Worm (Caenorhabditis elegans) whole organism, young adult: ENCODE data around the gene F15B9.10.
A peak's percentile ranks its signal among the peaks of the same experiment; 100 is the strongest.

Experiments
- F23B12.7 ChIP-seq: sonication (generic microtip); optimal IDR thresholded peaks from 2 replicates; lab custom pipeline; 2017; ENCODE audit warnings: missing genetic modification characterization, mild to moderate bottlenecking, missing compliant biosample characterization, antibody characterized with exemption, moderate library complexity; ENCODE audit not compliant: insufficient read depth
- F55B11.4 ChIP-seq: sonication (generic microtip); optimal IDR thresholded peaks from 2 replicates; lab custom pipeline; 2016; ENCODE audit warnings: missing compliant biosample characterization, missing genetic modification characterization, borderline replicate concordance; ENCODE audit not compliant: insufficient read depth
- ceh-91 ChIP-seq: fragments of 200-800 bp; sonication (Bioruptor generic); IDR thresholded peaks from 2 replicates; pipeline ENCODE4 v1.3.6; 2022; ENCODE audit warnings: missing genetic modification reagents, missing genetic modification characterization, missing compliant biosample characterization
- him-1 ChIP-seq: sonication (generic microtip); optimal IDR thresholded peaks from 2 replicates; lab custom pipeline; 2016; ENCODE audit warnings: missing genotype, missing genetic modification reagents, missing genetic modification characterization, missing compliant biosample characterization
- let-526 ChIP-seq: fragments of 200-800 bp; sonication (Bioruptor generic); IDR thresholded peaks from 2 replicates; pipeline ENCODE4 v1.3.6; 2022; ENCODE audit warnings: missing genetic modification reagents, missing genetic modification characterization, missing compliant biosample characterization
- lin-40 ChIP-seq: sonication (generic microtip); optimal IDR thresholded peaks from 2 replicates; lab custom pipeline; 2016; ENCODE audit warnings: missing genetic modification characterization, mild to moderate bottlenecking, missing compliant biosample characterization, missing genotype, missing genetic modification reagents
- nhr-27 ChIP-seq: fragments of 200-800 bp; sonication (Bioruptor generic); optimal IDR thresholded peaks from 2 replicates; lab custom pipeline; 2018; ENCODE audit warnings: mild to moderate bottlenecking, missing genetic modification characterization, moderate library complexity, missing compliant biosample characterization
- snpc-1.1 ChIP-seq: sonication (generic microtip); optimal IDR thresholded peaks from 2 replicates; lab custom pipeline; 2017; ENCODE audit warnings: missing genetic modification characterization, mild to moderate bottlenecking, missing compliant biosample characterization, antibody characterized with exemption, moderate library complexity, missing genotype, missing genetic modification reagents; ENCODE audit not compliant: insufficient read depth
- snpc-4 ChIP-seq, 5 experiments: fragments of 150-350 bp in 1 of 5; sonication (generic microtip) in 4 of 5; optimal IDR thresholded peaks; 2 replicates each; lab custom pipeline; 2014 to 2018; ENCODE audit warnings: missing genetic modification characterization in 5 of 5, missing biosample characterization in 3 of 5, antibody characterized with exemption in 2 of 5, mild to moderate bottlenecking in 2 of 5, missing compliant biosample characterization in 2 of 5, missing genotype in 2 of 5, moderate library complexity in 2 of 5, missing genetic modification reagents in 1 of 5
- tbx-9 ChIP-seq: sonication (generic microtip); optimal IDR thresholded peaks from 2 replicates; lab custom pipeline; 2016; ENCODE audit warnings: borderline replicate concordance, missing genetic modification characterization, inconsistent platforms, missing compliant biosample characterization
- unc-62 ChIP-seq: fragments of 150-350 bp; optimal IDR thresholded peaks from 2 replicates; lab custom pipeline; 2014; ENCODE audit warnings: missing biosample characterization, missing genetic modification reagents, missing genetic modification characterization

DNA sequence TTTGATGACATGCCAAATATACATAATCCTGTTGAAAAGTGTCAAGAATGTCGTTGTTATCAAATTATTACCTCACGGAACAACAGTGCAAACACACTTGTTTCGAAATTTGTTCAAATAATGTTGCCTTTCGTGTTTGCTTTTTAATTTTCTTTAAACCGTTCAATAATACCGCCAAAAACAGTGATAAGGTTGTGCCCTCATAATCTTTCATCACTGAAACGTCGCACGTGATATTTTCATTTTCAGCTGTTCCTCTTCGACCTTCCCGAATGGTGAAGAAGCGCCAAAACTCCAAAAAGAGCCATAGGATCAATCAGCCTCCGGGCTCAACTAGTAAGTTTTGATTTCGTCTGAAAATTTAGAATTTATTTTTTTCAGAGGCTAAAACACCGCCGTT lies 6.7 kb downstream of the F15B9.10 start, which contains the start of gene inft-2:
- no peak for TF ChIP-seq snpc-4 (GFP tag; optimal IDR thresholded peaks at IDR 0.05; lab: Kevin White, UChicago)
- no peak for TF ChIP-seq snpc-4 (tag; optimal IDR thresholded peaks at IDR 0.05; lab: Kevin White, UChicago)
- no peak for TF ChIP-seq F23B12.7
- no peak for TF ChIP-seq let-526 (GFP tag; lab: Robert Waterston, UW)
- no peak for TF ChIP-seq him-1 (tag; lab: Kevin White, UChicago)
- no peak for TF ChIP-seq ceh-91 (GFP tag; lab: Robert Waterston, UW)
- no peak for TF ChIP-seq snpc-1.1 (tag; lab: Kevin White, UChicago)
- TF ChIP-seq lin-40 (tag; lab: Kevin White, UChicago): no peak
- TF ChIP-seq nhr-27 (tag; lab: Kevin White, UChicago): no peak
- TF ChIP-seq F55B11.4 (tag; lab: Kevin White, UChicago): no peak
- TF ChIP-seq unc-62 (GFP tag; lab: Kevin White, UChicago): peak; percentile 40
- no peak for TF ChIP-seq tbx-9 (tag; lab: Kevin White, UChicago)
